Fruit fly (Drosophila melanogaster): ENCODE data around the gene CG12883.

DNA sequence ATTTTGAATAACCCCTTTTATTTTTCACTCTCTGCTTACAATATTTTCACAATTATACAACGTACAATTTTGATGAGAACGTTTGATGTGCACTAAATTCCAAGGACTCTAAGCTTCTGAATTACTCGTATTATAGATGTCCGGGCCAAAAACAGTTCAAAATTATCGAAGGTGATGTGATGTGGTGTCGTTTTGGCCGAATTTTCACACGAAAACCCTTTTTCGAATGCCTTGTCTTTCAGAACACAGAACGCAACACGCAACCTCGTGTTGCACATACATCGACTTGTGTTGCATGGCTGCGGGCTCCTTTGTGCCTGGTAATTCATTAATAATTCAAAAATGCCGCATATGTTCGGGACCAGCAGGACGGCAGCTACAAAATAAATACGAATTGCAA, 8.9 kb downstream of the CG12883 start, which contains the start of gene CG31055:
- TF ChIP-seq Sp1 (GFP tag; optimal IDR thresholded peaks at IDR 0.05): no peak
- no peak for TF ChIP-seq rgr (GFP tag; optimal IDR thresholded peaks at IDR 0.05)
- TF ChIP-seq Dfd (GFP tag; optimal IDR thresholded peaks at IDR 0.05): no peak
- no peak for TF ChIP-seq pan (optimal IDR thresholded peaks at IDR 0.05)
- no peak for TF ChIP-seq Myc (optimal IDR thresholded peaks at IDR 0.05)
- no peak for TF ChIP-seq Jra (GFP tag; optimal IDR thresholded peaks at IDR 0.05)
- no peak for TF ChIP-seq lola (GFP tag; optimal IDR thresholded peaks at IDR 0.05)
- no peak for TF ChIP-seq h (GFP tag; optimal IDR thresholded peaks at IDR 0.05)
- no peak for TF ChIP-seq jim (GFP tag; optimal IDR thresholded peaks at IDR 0.05)
- no peak for TF ChIP-seq tai (GFP tag; optimal IDR thresholded peaks at IDR 0.05)
- no peak for TF ChIP-seq GATAd (GFP tag; optimal IDR thresholded peaks at IDR 0.05)
- TF ChIP-seq foxo (GFP tag; optimal IDR thresholded peaks at IDR 0.05): no peak

Data from whole organism, wandering third instar larva.